Fruit fly (Drosophila melanogaster): Measurements from ENCODE around the gene CG33689.

CG33689 gene

DNA sequence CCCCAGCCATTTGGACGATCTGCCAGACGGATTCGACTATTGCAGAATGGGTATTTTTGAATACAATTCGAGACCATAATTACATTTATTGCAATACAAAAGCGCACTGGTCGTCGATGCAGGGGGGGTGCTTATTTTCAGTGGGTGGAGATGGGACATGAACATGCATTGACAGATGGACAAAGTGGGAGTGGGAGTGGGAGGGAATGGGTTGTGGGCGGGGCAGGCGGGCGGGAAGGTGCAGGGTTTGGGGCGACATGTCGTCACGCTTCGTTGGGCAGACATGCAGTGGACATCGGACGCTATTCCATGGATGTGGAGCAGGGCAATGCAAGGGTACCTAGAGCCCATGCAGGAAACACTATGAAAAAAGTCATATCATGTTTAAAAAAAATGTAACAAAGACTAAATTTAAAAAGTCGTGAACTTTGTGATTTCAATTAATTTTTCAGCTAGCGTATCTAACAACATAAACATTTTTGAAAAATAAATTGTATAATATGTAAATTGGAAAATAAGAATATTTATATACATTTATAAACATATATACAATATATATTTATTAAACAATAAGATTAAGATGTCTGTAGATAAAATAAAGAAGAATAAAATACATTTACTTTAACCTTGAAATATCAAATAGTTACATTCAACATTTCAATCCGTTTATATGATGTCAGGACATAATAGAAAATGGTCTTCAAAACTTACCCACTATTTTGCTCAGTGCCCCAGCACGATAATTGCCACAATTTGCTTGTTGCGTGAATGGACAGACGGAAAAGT is 8.2 kb downstream of the CG33689 start:
- no peak for TF ChIP-seq CTCF (GFP tag; optimal IDR thresholded peaks at IDR 0.05)
- no peak for TF ChIP-seq Mad (GFP tag; optimal IDR thresholded peaks at IDR 0.05)
- 0 out of 2 replicates have a peak, but pooled peaks have one; percentile 6 for TF ChIP-seq Dref (GFP tag; IDR thresholded peaks at IDR 0.05)
- no peak for TF ChIP-seq CG9609 (GFP tag; optimal IDR thresholded peaks at IDR 0.05)
- no peak for TF ChIP-seq CG2202 (tag; optimal IDR thresholded peaks at IDR 0.05)
- no peak for TF ChIP-seq CG8290 (GFP tag; optimal IDR thresholded peaks at IDR 0.05)
- TF ChIP-seq CG8290 (tag; optimal IDR thresholded peaks at IDR 0.05): no peak
- TF ChIP-seq tup (GFP tag; optimal IDR thresholded peaks at IDR 0.05): no peak

DNA sequence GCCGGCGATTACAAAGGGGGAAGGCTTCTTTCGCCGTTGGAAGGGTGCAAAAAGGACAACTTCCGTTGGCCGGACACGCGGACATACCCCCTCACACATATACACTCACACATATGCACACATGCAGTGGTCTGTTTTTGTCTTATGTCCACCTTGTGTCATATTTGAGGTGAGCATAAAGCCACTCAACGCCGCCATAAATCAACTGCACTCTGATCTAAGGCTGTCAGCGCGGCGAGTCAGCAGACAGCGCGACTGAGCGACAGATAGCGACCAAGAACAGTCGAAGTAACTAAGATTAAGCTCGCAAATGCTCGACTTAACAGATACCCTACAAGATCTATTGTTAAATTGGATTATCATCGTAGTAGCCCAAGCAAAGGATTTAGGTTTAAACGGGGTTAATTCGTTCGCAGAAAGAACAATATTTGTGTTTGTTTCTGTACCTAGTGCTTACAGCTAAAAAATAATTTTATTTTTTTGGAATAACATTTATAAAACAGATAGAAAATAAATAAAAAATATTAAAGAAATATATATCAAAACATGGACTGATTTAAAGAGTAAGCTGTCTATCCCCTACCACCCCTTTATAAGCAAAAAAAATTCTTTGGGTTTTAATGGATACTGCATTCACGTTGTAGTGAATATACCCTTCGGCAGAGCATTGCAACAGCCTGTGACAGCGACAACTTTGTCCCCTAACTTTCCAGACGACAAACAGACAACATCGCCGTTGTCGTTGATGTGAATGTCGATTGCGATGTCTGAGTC is 9.0 kb downstream of the CG33689 start:
- TF ChIP-seq chinmo (GFP tag; IDR thresholded peaks at IDR 0.05; ENCODE audit: partially characterized antibody): no peak
- no peak for TF ChIP-seq Atf-2 (GFP tag; optimal IDR thresholded peaks at IDR 0.05)
- TF ChIP-seq Ets65A (GFP tag): peak; percentile 67
- peak; percentile 12 for TF ChIP-seq D19A (tag; optimal IDR thresholded peaks at IDR 0.05)
- TF ChIP-seq ase (GFP tag; IDR thresholded peaks at IDR 0.05): 0 out of 3 replicates have a peak, but pooled peaks have one; percentile 10

- TF ChIP-seq Fer3 (tag; optimal IDR thresholded peaks at IDR 0.05) (no peak), nom (GFP tag; optimal IDR thresholded peaks at IDR 0.05) (peak; percentile 70), CG2678 (tag; optimal IDR thresholded peaks at IDR 0.05) (no peak), Rfx (GFP tag; IDR thresholded peaks at IDR 0.05) (no peak), lov (optimal IDR thresholded peaks at IDR 0.05) (no peak), lov (GFP tag; IDR thresholded peaks at IDR 0.05) (no peak), CG9609 (GFP tag; optimal IDR thresholded peaks at IDR 0.05) (no peak), CG34224 (GFP tag; IDR thresholded peaks at IDR 0.05; ENCODE audit: partially characterized antibody) (no peak)
Measured at dm6 chr3L:16209641-16210040, 9.6 kb downstream of the CG33689 start.

DNA sequence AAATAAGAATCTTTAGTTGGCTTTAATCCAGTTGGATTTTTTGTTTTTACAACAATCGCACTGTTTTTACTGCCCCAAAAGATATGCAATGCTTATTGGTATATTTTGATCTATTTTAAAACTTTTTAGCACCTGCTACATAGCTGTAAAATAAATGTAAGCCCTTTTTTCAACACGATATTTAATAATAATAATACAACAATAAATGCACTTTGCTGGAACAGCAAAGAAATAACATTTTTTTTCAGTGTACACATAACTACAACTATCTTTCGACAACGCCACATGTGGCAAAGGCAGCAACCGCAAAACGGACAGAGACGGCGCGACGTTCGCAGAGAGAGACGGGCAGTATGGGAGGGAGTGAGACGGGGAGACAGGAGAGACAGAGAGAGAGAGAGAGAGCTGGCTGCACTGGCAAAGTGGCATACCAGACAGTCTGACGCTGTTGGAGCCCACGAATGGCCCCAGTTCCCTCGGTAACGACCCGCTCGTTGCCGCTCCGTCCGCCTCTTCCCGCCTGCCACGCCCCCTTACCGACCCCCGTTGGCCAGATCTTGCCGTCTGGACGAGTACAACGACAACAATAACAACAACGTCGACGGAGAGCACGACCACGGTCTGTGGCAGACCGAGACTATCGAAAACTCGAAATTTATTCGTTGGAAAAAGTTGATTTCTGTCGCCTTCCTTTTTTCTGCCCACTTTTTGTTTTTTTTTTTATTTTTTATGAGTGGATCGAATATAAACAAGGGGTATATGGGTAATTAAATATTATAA is 11.3 kb downstream of the CG33689 start:
- TF ChIP-seq shn (GFP tag; optimal IDR thresholded peaks at IDR 0.05) (peak; percentile 12), CG6813 (GFP tag; optimal IDR thresholded peaks at IDR 0.05) (no peak), CG12391 (tag; optimal IDR thresholded peaks at IDR 0.05) (peak; percentile 22), CoRest (tag; optimal IDR thresholded peaks at IDR 0.05) (peak; percentile 31), Deaf1 (tag; optimal IDR thresholded peaks at IDR 0.05) (peak; percentile 10), CG4424 (GFP tag; optimal IDR thresholded peaks at IDR 0.05) (peak; percentile 20), CG10321 (GFP tag; IDR thresholded peaks at IDR 0.05) (peak; percentile 82), CG32532 (GFP tag; IDR thresholded peaks at IDR 0.05) (0 out of 2 replicates have a peak, but pooled peaks have one; percentile 30), ato (GFP tag; IDR thresholded peaks at IDR 0.05; ENCODE audit: partially characterized antibody) (0 out of 2 replicates have a peak, but pooled peaks have one; percentile 27), bsh (GFP tag; optimal IDR thresholded peaks at IDR 0.05) (peak; percentile 3 to 72), sr (GFP tag; IDR thresholded peaks at IDR 0.05) (peak; percentile 34; the same call in 2 of the 3 replicates), pnt (GFP tag; optimal IDR thresholded peaks at IDR 0.05) (no peak), CG8478 (optimal IDR thresholded peaks at IDR 0.05) (peak; percentile 51), Optix (GFP tag; IDR thresholded peaks at IDR 0.05) (0 out of 3 replicates have a peak, but pooled peaks have one; percentile 7), CG18262 (tag; optimal IDR thresholded peaks at IDR 0.05) (peak; percentile 39), Hr3 (GFP tag; optimal IDR thresholded peaks at IDR 0.05) (peak; percentile 12), gem (tag; optimal IDR thresholded peaks at IDR 0.05) (peak; percentile 60), CG8388 (GFP tag; optimal IDR thresholded peaks at IDR 0.05) (peak; percentile 24), fd96Cb (tag; optimal IDR thresholded peaks at IDR 0.05) (peak; percentile 23), hb (GFP tag; IDR thresholded peaks at IDR 0.05; ENCODE audit: partially characterized antibody) (no peak), CG1832 (GFP tag; optimal IDR thresholded peaks at IDR 0.05) (peak; percentile 74), CG7839 (tag; optimal IDR thresholded peaks at IDR 0.05) (peak; percentile 17), run (tag; optimal IDR thresholded peaks at IDR 0.05) (peak; percentile 2)
